Fruit fly (Drosophila melanogaster): ENCODE results near the gene GatB.

DNA sequence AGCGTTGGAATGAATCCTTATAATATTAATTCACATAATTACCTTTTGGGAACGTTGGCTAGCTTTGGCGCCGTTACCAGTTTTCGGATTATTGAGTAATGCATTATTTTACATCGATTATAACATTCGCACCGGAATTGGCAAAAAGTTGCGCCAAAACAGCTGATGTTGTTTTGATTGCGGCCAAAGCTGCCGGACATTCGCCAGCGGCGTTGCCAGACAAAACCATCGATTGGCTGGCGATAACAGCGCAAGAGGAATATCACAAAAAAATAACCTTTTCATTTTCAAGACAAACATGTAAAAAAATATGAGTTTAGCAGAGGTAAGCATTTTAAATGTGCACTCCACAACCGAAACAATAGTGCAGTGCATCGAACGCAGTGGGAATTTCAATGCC lies at the start of gene GatB, which contains the start of gene Tsc1:
- no peak for TF ChIP-seq CG34367 (tag; optimal IDR thresholded peaks at IDR 0.05)
- TF ChIP-seq CG17806 (tag; optimal IDR thresholded peaks at IDR 0.05): no peak
- TF ChIP-seq rn (GFP tag; IDR thresholded peaks at IDR 0.05): no peak
- TF ChIP-seq EcR (GFP tag; optimal IDR thresholded peaks at IDR 0.05): no peak
- no peak for TF ChIP-seq gl (tag; optimal IDR thresholded peaks at IDR 0.05)
- no peak for TF ChIP-seq CG12605 (GFP tag; IDR thresholded peaks at IDR 0.05)
- TF ChIP-seq CG9948 (tag; optimal IDR thresholded peaks at IDR 0.05): no peak
- no peak for TF ChIP-seq CG8159 (tag; optimal IDR thresholded peaks at IDR 0.05)
- no peak for TF ChIP-seq D1 (tag; optimal IDR thresholded peaks at IDR 0.05)
- TF ChIP-seq fd96Ca (GFP tag; IDR thresholded peaks at IDR 0.05): no peak
- TF ChIP-seq CG10348 (GFP tag; IDR thresholded peaks at IDR 0.05): no peak
- no peak for TF ChIP-seq CG14655 (GFP tag; optimal IDR thresholded peaks at IDR 0.05)

Data from whole organism, pupa.